Worm (Caenorhabditis elegans) whole organism, mixed stage, embryonic: ENCODE measurements around the gene Y116A8C.23.

ENCODE experiments used
- M03D4.4 ChIP-seq: sonication (generic microtip); optimal IDR thresholded peaks from 2 replicates; lab custom pipeline; 2017; ENCODE audit warnings: mild to moderate bottlenecking, missing genetic modification characterization, missing compliant biosample characterization
- bed-3 ChIP-seq: fragments of 200-800 bp; sonication (Bioruptor generic); optimal IDR thresholded peaks from 3 replicates; lab custom pipeline; 2018; ENCODE audit warnings: mild to moderate bottlenecking, missing genetic modification characterization, moderate library complexity, missing compliant biosample characterization
- blmp-1 ChIP-seq: fragments of 150-350 bp; optimal IDR thresholded peaks from 2 replicates; lab custom pipeline; 2014; ENCODE audit warnings: missing biosample characterization, missing genetic modification characterization
- ceh-39 ChIP-seq: fragments of 150-350 bp; optimal IDR thresholded peaks from 2 replicates; lab custom pipeline; 2014; ENCODE audit warnings: missing biosample characterization, missing genetic modification characterization
- ceh-43 ChIP-seq: fragments of 200-800 bp; sonication (Bioruptor generic); optimal IDR thresholded peaks from 2 replicates; lab custom pipeline; 2018; ENCODE audit warnings: mild to moderate bottlenecking, missing genetic modification characterization, moderate library complexity, missing compliant biosample characterization
- ceh-83 ChIP-seq: fragments of 200-800 bp; sonication (Bioruptor generic); optimal IDR thresholded peaks from 2 replicates; lab custom pipeline; 2018; ENCODE audit warnings: mild to moderate bottlenecking, missing genetic modification characterization, missing compliant biosample characterization
- ces-1 ChIP-seq: fragments of 150-350 bp; optimal IDR thresholded peaks from 2 replicates; lab custom pipeline; 2014; ENCODE audit warnings: missing biosample characterization, missing genetic modification reagents, missing genetic modification characterization
- cnd-1 ChIP-seq: fragments of 200-800 bp; sonication (Bioruptor generic); optimal IDR thresholded peaks from 2 replicates; lab custom pipeline; 2018; ENCODE audit warnings: mild to moderate bottlenecking, missing genetic modification characterization, missing compliant biosample characterization
- elt-1 ChIP-seq: sonication (generic microtip); optimal IDR thresholded peaks from 2 replicates; lab custom pipeline; 2017; ENCODE audit warnings: missing genetic modification characterization, mild to moderate bottlenecking, missing compliant biosample characterization, antibody characterized with exemption, moderate library complexity, borderline replicate concordance; ENCODE audit not compliant: insufficient read depth
- elt-3 ChIP-seq: fragments of 150-350 bp; optimal IDR thresholded peaks from 2 replicates; lab custom pipeline; 2014; ENCODE audit warnings: missing biosample characterization, missing genetic modification characterization
- flh-1 ChIP-seq: fragments of 200-800 bp; sonication (Bioruptor generic); optimal IDR thresholded peaks from 2 replicates; lab custom pipeline; 2018; ENCODE audit warnings: mild to moderate bottlenecking, missing genetic modification characterization, moderate library complexity, missing compliant biosample characterization
- ham-2 ChIP-seq: fragments of 200-800 bp; sonication (Bioruptor generic); optimal IDR thresholded peaks from 2 replicates; lab custom pipeline; 2018; ENCODE audit warnings: mild to moderate bottlenecking, missing genetic modification characterization, missing compliant biosample characterization
- hlh-1 ChIP-seq: fragments of 150-350 bp; optimal IDR thresholded peaks from 2 replicates; lab custom pipeline; 2014; ENCODE audit warnings: missing biosample characterization, missing genetic modification reagents, missing genetic modification characterization
- lin-13 ChIP-seq: fragments of 150-350 bp; optimal IDR thresholded peaks from 2 replicates; lab custom pipeline; 2014; ENCODE audit warnings: missing biosample characterization, missing genetic modification characterization
- lin-32 ChIP-seq: fragments of 200-800 bp; sonication (Bioruptor generic); optimal IDR thresholded peaks from 2 replicates; lab custom pipeline; 2018; ENCODE audit warnings: mild to moderate bottlenecking, missing genetic modification characterization, missing compliant biosample characterization
- lsy-2 ChIP-seq: fragments of 150-350 bp; optimal IDR thresholded peaks from 2 replicates; lab custom pipeline; 2014; ENCODE audit warnings: missing biosample characterization, missing genetic modification characterization
- mab-5 ChIP-seq: fragments of 150-350 bp; optimal IDR thresholded peaks from 2 replicates; lab custom pipeline; 2014; ENCODE audit warnings: missing biosample characterization, missing genetic modification characterization
- mep-1 ChIP-seq: fragments of 150-350 bp; optimal IDR thresholded peaks from 2 replicates; lab custom pipeline; 2017; ENCODE audit warnings: missing biosample characterization, missing genetic modification reagents, missing genetic modification characterization, inconsistent platforms
- mls-2 ChIP-seq: sonication (generic microtip); optimal IDR thresholded peaks from 2 replicates; lab custom pipeline; 2016; ENCODE audit warnings: mild to moderate bottlenecking, missing genetic modification characterization, moderate library complexity, missing compliant biosample characterization
- nhr-12 ChIP-seq: fragments of 150-350 bp; optimal IDR thresholded peaks from 2 replicates; lab custom pipeline; 2014; ENCODE audit warnings: missing biosample characterization, missing genetic modification characterization
- nhr-237 ChIP-seq: fragments of 150-350 bp; optimal IDR thresholded peaks from 2 replicates; lab custom pipeline; 2014; ENCODE audit warnings: missing biosample characterization, missing genetic modification characterization
- nhr-28 ChIP-seq: fragments of 150-350 bp; optimal IDR thresholded peaks from 2 replicates; lab custom pipeline; 2014; ENCODE audit warnings: missing biosample characterization, missing genetic modification characterization
- nhr-76 ChIP-seq: sonication (generic microtip); optimal IDR thresholded peaks from 2 replicates; lab custom pipeline; 2017; ENCODE audit warnings: missing biosample characterization, missing genetic modification characterization
- pha-4 ChIP-seq: fragments of 150-350 bp; optimal IDR thresholded peaks from 2 replicates; lab custom pipeline; 2018; ENCODE audit warnings: missing biosample characterization, missing genetic modification reagents, missing genetic modification characterization
- sem-2 ChIP-seq: fragments of 200-800 bp; sonication (Bioruptor generic); optimal IDR thresholded peaks from 2 replicates; lab custom pipeline; 2018; ENCODE audit warnings: mild to moderate bottlenecking, missing genetic modification characterization, missing compliant biosample characterization
- snpc-4 ChIP-seq: fragments of 150-350 bp; optimal IDR thresholded peaks from 2 replicates; lab custom pipeline; 2014; ENCODE audit warnings: missing biosample characterization, missing genetic modification characterization
- sptf-1 ChIP-seq: sonication (generic microtip); optimal IDR thresholded peaks from 2 replicates; lab custom pipeline; 2017; ENCODE audit warnings: mild to moderate bottlenecking, missing genetic modification characterization, moderate library complexity, missing compliant biosample characterization
- tbx-8 ChIP-seq: fragments of 200-800 bp; sonication (Bioruptor generic); optimal IDR thresholded peaks from 2 replicates; lab custom pipeline; 2018; ENCODE audit warnings: mild to moderate bottlenecking, missing genetic modification characterization, moderate library complexity, missing compliant biosample characterization
- unc-120 ChIP-seq: sonication (generic microtip); optimal IDR thresholded peaks from 2 replicates; lab custom pipeline; 2017; ENCODE audit warnings: missing genetic modification characterization, missing compliant biosample characterization; ENCODE audit not compliant: poor library complexity, severe bottlenecking
- unc-39 ChIP-seq: fragments of 150-350 bp; optimal IDR thresholded peaks from 2 replicates; lab custom pipeline; 2014; ENCODE audit warnings: missing biosample characterization, missing genetic modification characterization
- unc-62 ChIP-seq: fragments of 150-350 bp; optimal IDR thresholded peaks from 2 replicates; lab custom pipeline; 2014; ENCODE audit warnings: missing biosample characterization, missing genetic modification reagents, missing genetic modification characterization
- zip-8 ChIP-seq: fragments of 150-350 bp; optimal IDR thresholded peaks from 2 replicates; lab custom pipeline; 2014; ENCODE audit warnings: missing biosample characterization, missing genetic modification characterization
- ztf-11 ChIP-seq: fragments of 150-350 bp; optimal IDR thresholded peaks from 2 replicates; lab custom pipeline; 2014; ENCODE audit warnings: missing biosample characterization, missing genetic modification characterization

Gene Y116A8C.23

ce11 chrIV:17030494-17030893, 22.9 kb upstream of the Y116A8C.23 start, which contains the start of gene nhr-229:
TSS of gene nhr-229 (minus strand) at chrIV:17030594.
- TF ChIP-seq lin-32 (no peak), ces-1 (GFP tag; lab: Kevin White, UChicago) (no peak), hlh-1 (tag; lab: Kevin White, UChicago) (no peak), nhr-28 (tag; lab: Kevin White, UChicago) (no peak), mab-5 (tag; lab: Kevin White, UChicago) (no peak), unc-62 (GFP tag; lab: Kevin White, UChicago) (no peak), elt-1 (no peak), zip-8 (tag; lab: Kevin White, UChicago) (no peak), sptf-1 (no peak), pha-4 (tag; lab: Kevin White, UChicago) (no peak), blmp-1 (no peak), M03D4.4 (tag; lab: Kevin White, UChicago) (no peak), flh-1 (no peak), ceh-43 (GFP tag; lab: Kevin White, UChicago) (no peak), ceh-83 (GFP tag; lab: Kevin White, UChicago) (no peak), nhr-76 (tag; lab: Kevin White, UChicago) (no peak), sem-2 (no peak), mep-1 (tag; lab: Kevin White, UChicago) (no peak)
- TF ChIP-seq, all 35 proteins: peak for 0

- TF ChIP-seq mls-2 (tag; lab: Kevin White, UChicago): no peak
- no peak for TF ChIP-seq tbx-8 (GFP tag; lab: Kevin White, UChicago)
- no peak for TF ChIP-seq nhr-28 (tag; lab: Kevin White, UChicago)
- no peak for TF ChIP-seq ztf-11
- no peak for TF ChIP-seq nhr-76 (tag; lab: Kevin White, UChicago)
- no peak for TF ChIP-seq unc-39
- no peak for TF ChIP-seq cnd-1 (tag; lab: Kevin White, UChicago)
- TF ChIP-seq ham-2 (GFP tag; lab: Kevin White, UChicago): no peak
- no peak for TF ChIP-seq bed-3 (GFP tag; lab: Kevin White, UChicago)
- TF ChIP-seq sem-2: no peak
Measured at ce11 chrIV:17039545-17039944, 13.8 kb upstream of the Y116A8C.23 start, which contains the start of gene Y116A8C.19. TSS of gene Y116A8C.19 (minus strand) at chrIV:17039645.

ce11 chrIV:17040618-17041017, 12.7 kb upstream of the Y116A8C.23 start, which contains the start of gene Y116A8C.20:
TSS of gene Y116A8C.20 (plus strand) at chrIV:17040918.
- TF ChIP-seq sem-2 (no peak), blmp-1 (no peak), ztf-11 (no peak), pha-4 (tag; lab: Kevin White, UChicago) (no peak), snpc-4 (tag; lab: Kevin White, UChicago) (no peak)

- TF ChIP-seq lsy-2: no peak
- TF ChIP-seq M03D4.4 (tag; lab: Kevin White, UChicago): no peak
- no peak for TF ChIP-seq zip-8 (tag; lab: Kevin White, UChicago)
- TF ChIP-seq blmp-1: no peak
- TF ChIP-seq lin-13 (tag; lab: Kevin White, UChicago): no peak
- no peak for TF ChIP-seq elt-3 (tag; lab: Kevin White, UChicago)
- TF ChIP-seq nhr-237 (tag; lab: Kevin White, UChicago): no peak
- TF ChIP-seq flh-1: no peak
- TF ChIP-seq ceh-39 (tag; lab: Kevin White, UChicago): no peak
- no peak for TF ChIP-seq unc-39
- no peak for TF ChIP-seq cnd-1 (tag; lab: Kevin White, UChicago)
- no peak for TF ChIP-seq ztf-11
- TF ChIP-seq mls-2 (tag; lab: Kevin White, UChicago): no peak
Measured at ce11 chrIV:17045691-17046090, 7.7 kb upstream of the Y116A8C.23 start, which contains the start of gene clec-195. TSS of gene clec-195 (minus strand) at chrIV:17045791.

- no peak for TF ChIP-seq mab-5 (tag; lab: Kevin White, UChicago)
- TF ChIP-seq ztf-11: no peak
- TF ChIP-seq nhr-12 (tag; lab: Kevin White, UChicago): no peak
- no peak for TF ChIP-seq lin-13 (tag; lab: Kevin White, UChicago)
- TF ChIP-seq pha-4 (tag; lab: Kevin White, UChicago): no peak
- TF ChIP-seq bed-3 (GFP tag; lab: Kevin White, UChicago): no peak
- no peak for TF ChIP-seq ham-2 (GFP tag; lab: Kevin White, UChicago)
- TF ChIP-seq ceh-43 (GFP tag; lab: Kevin White, UChicago): no peak
- TF ChIP-seq flh-1: no peak
- no peak for TF ChIP-seq hlh-1 (tag; lab: Kevin White, UChicago)
- no peak for TF ChIP-seq cnd-1 (tag; lab: Kevin White, UChicago)
- TF ChIP-seq unc-120: no peak
- no peak for TF ChIP-seq sem-2
- no peak for TF ChIP-seq nhr-237 (tag; lab: Kevin White, UChicago)
- no peak for TF ChIP-seq M03D4.4 (tag; lab: Kevin White, UChicago)
- no peak for TF ChIP-seq tbx-8 (GFP tag; lab: Kevin White, UChicago)
- TF ChIP-seq ceh-83 (GFP tag; lab: Kevin White, UChicago): no peak
- TF ChIP-seq zip-8 (tag; lab: Kevin White, UChicago): no peak
- TF ChIP-seq ceh-39 (tag; lab: Kevin White, UChicago): no peak
- TF ChIP-seq, all 35 proteins: peak for 0
Measured at ce11 chrIV:17048257-17048656, 5.1 kb upstream of the Y116A8C.23 start, which contains the start of gene athp-3. TSS of gene athp-3 (minus strand) at chrIV:17048357.
